Worm (Caenorhabditis elegans) whole organism, L3 larva: Measurements from ENCODE around the gene rpap-2.

Experiments used
- lin-15B ChIP-seq: fragments of 150-350 bp; optimal IDR thresholded peaks from 2 replicates; lab custom pipeline; 2014; ENCODE audit warnings: missing biosample characterization, missing genetic modification characterization
- nfya-1 ChIP-seq: sonication (generic microtip); optimal IDR thresholded peaks from 2 replicates; lab custom pipeline; 2017; ENCODE audit warnings: missing genetic modification characterization, mild to moderate bottlenecking, missing compliant biosample characterization, antibody characterized with exemption, moderate library complexity; ENCODE audit not compliant: insufficient read depth
- nhr-43 ChIP-seq: sonication (generic microtip); optimal IDR thresholded peaks from 2 replicates; lab custom pipeline; 2016; ENCODE audit warnings: mild to moderate bottlenecking, missing genetic modification characterization, missing compliant biosample characterization; ENCODE audit not compliant: poor library complexity, severe bottlenecking
- nhr-76 ChIP-seq: fragments of 150-350 bp; sonication (generic microtip); optimal IDR thresholded peaks from 5 replicates; lab custom pipeline; 2014; ENCODE audit warnings: missing biosample characterization, missing genetic modification characterization
- pqm-1 ChIP-seq: fragments of 150-350 bp; optimal IDR thresholded peaks from 2 replicates; lab custom pipeline; 2017; ENCODE audit warnings: missing biosample characterization, missing genetic modification characterization, inconsistent platforms
- skn-1 ChIP-seq: fragments of 150-350 bp; optimal IDR thresholded peaks from 2 replicates; lab custom pipeline; 2014; ENCODE audit warnings: missing biosample characterization, missing genetic modification characterization
- snpc-4 ChIP-seq: fragments of 150-350 bp; optimal IDR thresholded peaks from 2 replicates; lab custom pipeline; 2014; ENCODE audit warnings: missing biosample characterization, missing genetic modification characterization

ce11 chrIII:8967639-8968038, at the start of gene rpap-2, which contains the start of gene bud-13:
- no peak for TF ChIP-seq pqm-1 (tag; lab: Kevin White, UChicago)
- TF ChIP-seq nfya-1 (tag; lab: Kevin White, UChicago): peak; percentile 12
- TF ChIP-seq nhr-43 (tag; lab: Kevin White, UChicago): no peak
- no peak for TF ChIP-seq nhr-76 (tag; lab: Kevin White, UChicago)
- peak; percentile 11 for TF ChIP-seq lin-15B
- TF ChIP-seq snpc-4: no peak
- no peak for TF ChIP-seq skn-1 (tag; lab: Kevin White, UChicago)
